Fruit fly (Drosophila melanogaster) Kc167 (cell line): Measurements from ENCODE around the gene Jasper.
A peak's percentile ranks its signal among the peaks of the same experiment; 100 is the strongest.

Experiments
- Myc ChIP-seq: fragments of >200 bp; optimal IDR thresholded peaks from 2 replicates; lab custom pipeline; 2017; ENCODE audit warnings: missing external identifiers
- Sin3A ChIP-seq: fragments of >200 bp; optimal IDR thresholded peaks from 2 replicates; lab custom pipeline; 2018; ENCODE audit warnings: missing external identifiers
- h ChIP-seq: fragments of >200 bp; optimal IDR thresholded peaks from 3 replicates; lab custom pipeline; 2018; ENCODE audit warnings: missing external identifiers
- insv ChIP-seq: fragments of >200 bp; optimal IDR thresholded peaks from 3 replicates; lab custom pipeline; 2018; ENCODE audit warnings: missing external identifiers
- psq ChIP-seq: fragments of >200 bp; optimal IDR thresholded peaks from 2 replicates; lab custom pipeline; 2017; ENCODE audit warnings: missing external identifiers
- ttk ChIP-seq: sonication (Bioruptor generic); optimal IDR thresholded peaks from 2 replicates; lab custom pipeline; 2017; ENCODE audit warnings: missing external identifiers

The Jasper gene

dm6 chr3R:30055915-30056544, 3.7 kb downstream of the Jasper start, which contains the start of the genes Rpp14b and spn-A:
TSS of gene Rpp14b (plus strand) at chr3R:30055957.
TSS of gene spn-A (minus strand) at chr3R:30056037.
- no peak for TF ChIP-seq psq (lab: Kevin White, UChicago)
- TF ChIP-seq insv (lab: Kevin White, UChicago), result peak; percentile 11
- TF ChIP-seq h, result peak; percentile 26

- TF ChIP-seq insv (lab: Kevin White, UChicago) (no peak), Myc (no peak), Sin3A (lab: Kevin White, UChicago) (no peak), h (no peak), psq (lab: Kevin White, UChicago) (no peak), ttk (no peak)
Observed at dm6 chr3R:30056592-30057135, 4.3 kb downstream of the Jasper start, which contains the start of the genes CG7950 and Rpp14a. TSS of gene CG7950 (plus strand) at chr3R:30056859. TSS of gene Rpp14a (plus strand) at chr3R:30056859.

dm6 chr3R:30058057-30058868, 5.9 kb downstream of the Jasper start, which contains the start of gene sima:
TSS of gene sima (plus strand) at chr3R:30058311.
- TF ChIP-seq ttk (no peak), h (no peak), psq (lab: Kevin White, UChicago) (peak; percentile 93)

- TF ChIP-seq insv (lab: Kevin White, UChicago), result no peak
- TF ChIP-seq psq (lab: Kevin White, UChicago), result no peak
- TF ChIP-seq ttk, result no peak
- TF ChIP-seq Sin3A (lab: Kevin White, UChicago), result no peak
- no peak for TF ChIP-seq h
- TF ChIP-seq Myc, result no peak
Observed at dm6 chr3R:30059944-30060343, 7.6 kb downstream of the Jasper start.

- TF ChIP-seq Sin3A (lab: Kevin White, UChicago), result no peak
- no peak for TF ChIP-seq h
- no peak for TF ChIP-seq ttk
- TF ChIP-seq Myc, result no peak
- TF ChIP-seq psq (lab: Kevin White, UChicago), result no peak
- TF ChIP-seq insv (lab: Kevin White, UChicago), result no peak
Observed at dm6 chr3R:30060451-30061153, 8.3 kb downstream of the Jasper start.

- TF ChIP-seq insv (lab: Kevin White, UChicago) (no peak), Sin3A (lab: Kevin White, UChicago) (no peak), h (no peak), psq (lab: Kevin White, UChicago) (no peak), Myc (no peak), ttk (no peak)
Observed at dm6 chr3R:30061154-30061482, 8.8 kb downstream of the Jasper start.

- no peak for TF ChIP-seq insv (lab: Kevin White, UChicago)
- TF ChIP-seq Sin3A (lab: Kevin White, UChicago), result no peak
- no peak for TF ChIP-seq h
- TF ChIP-seq psq (lab: Kevin White, UChicago), result no peak
- no peak for TF ChIP-seq ttk
- no peak for TF ChIP-seq Myc
Observed at dm6 chr3R:30061980-30062379, 9.7 kb downstream of the Jasper start.

dm6 chr3R:30062543-30062942, 10.2 kb downstream of the Jasper start:
- TF ChIP-seq psq (lab: Kevin White, UChicago), result no peak
- TF ChIP-seq Sin3A (lab: Kevin White, UChicago), result no peak
- TF ChIP-seq Myc, result no peak
- no peak for TF ChIP-seq h
- no peak for TF ChIP-seq insv (lab: Kevin White, UChicago)
- no peak for TF ChIP-seq ttk

dm6 chr3R:30063704-30064103, 11.4 kb downstream of the Jasper start:
- TF ChIP-seq ttk (no peak), Sin3A (lab: Kevin White, UChicago) (no peak), Myc (no peak), insv (lab: Kevin White, UChicago) (no peak), psq (lab: Kevin White, UChicago) (no peak), h (no peak)

- TF ChIP-seq insv (lab: Kevin White, UChicago) (no peak), psq (lab: Kevin White, UChicago) (no peak), h (no peak), ttk (no peak), Myc (no peak)
Observed at dm6 chr3R:30066004-30066403, 13.7 kb downstream of the Jasper start.

- TF ChIP-seq ttk, result no peak
- no peak for TF ChIP-seq Myc
- no peak for TF ChIP-seq psq (lab: Kevin White, UChicago)
- no peak for TF ChIP-seq h
- no peak for TF ChIP-seq insv (lab: Kevin White, UChicago)
- no peak for TF ChIP-seq Sin3A (lab: Kevin White, UChicago)
Observed at dm6 chr3R:30070198-30070597, 17.9 kb downstream of the Jasper start.

dm6 chr3R:30071827-30072226, 19.5 kb downstream of the Jasper start:
- TF ChIP-seq Myc, result no peak
